Worm (Caenorhabditis elegans) whole organism, young adult: ENCODE data around the gene srj-26.

Experiments used
- B0019.2 ChIP-seq: fragments of 200-800 bp; sonication (Bioruptor generic); conservative IDR thresholded peaks from 2 replicates; pipeline ENCODE4 v1.3.6; 2022; ENCODE audit warnings: missing genetic modification reagents, missing genetic modification characterization, missing compliant biosample characterization
- B0035.1 ChIP-seq: sonication (generic microtip); optimal IDR thresholded peaks from 2 replicates; lab custom pipeline; 2016; ENCODE audit warnings: missing genetic modification characterization, mild to moderate bottlenecking, missing compliant biosample characterization, missing genotype, missing genetic modification reagents
- C06A6.2 ChIP-seq: fragments of 200-800 bp; sonication (Bioruptor generic); conservative IDR thresholded peaks from 2 replicates; pipeline ENCODE4 v1.3.6; 2022; ENCODE audit warnings: missing genetic modification characterization, missing compliant biosample characterization
- C17E4.6 ChIP-seq: fragments of 200-800 bp; sonication (Bioruptor generic); IDR thresholded peaks from 2 replicates; pipeline ENCODE4 v1.3.6; 2022; ENCODE audit warnings: missing genetic modification reagents, missing genetic modification characterization, missing compliant biosample characterization
- F33H1.4 ChIP-seq: fragments of 200-800 bp; sonication (Bioruptor generic); IDR thresholded peaks from 2 replicates; pipeline ENCODE4 v1.3.6; 2022; ENCODE audit warnings: missing genetic modification reagents, missing genetic modification characterization, missing compliant biosample characterization
- F39B2.1 ChIP-seq: fragments of 200-800 bp; sonication (Bioruptor generic); IDR thresholded peaks from 2 replicates; pipeline ENCODE4 v1.3.6; 2022; ENCODE audit warnings: missing genetic modification reagents, missing genetic modification characterization, missing compliant biosample characterization
- F49E8.2 ChIP-seq: sonication (generic microtip); optimal IDR thresholded peaks from 3 replicates; lab custom pipeline; 2017; ENCODE audit warnings: missing genetic modification characterization, mild to moderate bottlenecking, missing compliant biosample characterization, antibody characterized with exemption, moderate library complexity; ENCODE audit not compliant: insufficient read depth
- F52B5.7 ChIP-seq: sonication (generic microtip); optimal IDR thresholded peaks from 2 replicates; lab custom pipeline; 2016; ENCODE audit warnings: mild to moderate bottlenecking, missing genetic modification characterization, missing compliant biosample characterization
- F57A8.1 ChIP-seq: fragments of 200-800 bp; sonication (Bioruptor generic); optimal IDR thresholded peaks from 2 replicates; lab custom pipeline; 2018; ENCODE audit warnings: mild to moderate bottlenecking, missing genetic modification characterization, moderate library complexity, missing compliant biosample characterization
- K11D2.4 ChIP-seq: fragments of 200-800 bp; sonication (Bioruptor generic); IDR thresholded peaks from 2 replicates; pipeline ENCODE4 v1.3.6; 2022; ENCODE audit warnings: missing genetic modification reagents, missing genetic modification characterization, missing compliant biosample characterization
- T07F8.4 ChIP-seq: sonication (generic microtip); optimal IDR thresholded peaks from 2 replicates; lab custom pipeline; 2016; ENCODE audit warnings: mild to moderate bottlenecking, missing genetic modification characterization, moderate library complexity, missing compliant biosample characterization
- Y95B8A.8 ChIP-seq: fragments of 200-800 bp; sonication (Bioruptor generic); IDR thresholded peaks from 2 replicates; pipeline ENCODE4 v1.3.6; 2022; ENCODE audit warnings: missing genetic modification reagents, missing genetic modification characterization, missing compliant biosample characterization
- ZK185.1 ChIP-seq: sonication (generic microtip); optimal IDR thresholded peaks from 2 replicates; lab custom pipeline; 2016; ENCODE audit warnings: mild to moderate bottlenecking, missing genetic modification characterization, missing compliant biosample characterization; ENCODE audit not compliant: poor library complexity, severe bottlenecking
- attf-3 ChIP-seq: fragments of 200-800 bp; sonication (Bioruptor generic); conservative IDR thresholded peaks from 2 replicates; pipeline ENCODE4 v1.3.6; 2022; ENCODE audit warnings: missing genetic modification reagents, missing genetic modification characterization, missing compliant biosample characterization
- attf-6 ChIP-seq: fragments of 200-800 bp; sonication (Bioruptor generic); IDR thresholded peaks from 2 replicates; pipeline ENCODE4 v1.3.6; 2022; ENCODE audit warnings: missing genetic modification reagents, missing genetic modification characterization, missing compliant biosample characterization
- cebp-1 ChIP-seq, 2 experiments: fragments of 200-800 bp in 1 of 2; sonication (Bioruptor generic) in 1 of 2; sonication (generic microtip) in 1 of 2; IDR thresholded peaks in 1 of 2; optimal IDR thresholded peaks in 1 of 2; 2 replicates each; pipeline versions ENCODE4 v1.3.6 to Lab custom; 2017 to 2022; ENCODE audit warnings: missing compliant biosample characterization in 2 of 2, missing genetic modification characterization in 2 of 2, mild to moderate bottlenecking in 1 of 2, missing genetic modification reagents in 1 of 2, moderate library complexity in 1 of 2
- cebp-2 ChIP-seq: fragments of 200-800 bp; sonication (Bioruptor generic); IDR thresholded peaks from 2 replicates; pipeline ENCODE4 v1.3.6; 2022; ENCODE audit warnings: missing genetic modification characterization, missing compliant biosample characterization
- ceh-100 ChIP-seq: fragments of 200-800 bp; sonication (Bioruptor generic); IDR thresholded peaks from 2 replicates; pipeline ENCODE4 v1.3.6; 2022; ENCODE audit warnings: missing genetic modification reagents, missing genetic modification characterization, missing compliant biosample characterization
- ceh-27 ChIP-seq: fragments of 200-800 bp; sonication (Bioruptor generic); optimal IDR thresholded peaks from 2 replicates; lab custom pipeline; 2018; ENCODE audit warnings: mild to moderate bottlenecking, missing genetic modification characterization, moderate library complexity, missing compliant biosample characterization
- ceh-58 ChIP-seq: fragments of 200-800 bp; sonication (Bioruptor generic); IDR thresholded peaks from 2 replicates; pipeline ENCODE4 v1.3.6; 2022; ENCODE audit warnings: missing genetic modification characterization, missing compliant biosample characterization
- dpl-1 ChIP-seq: fragments of 150-350 bp; optimal IDR thresholded peaks from 2 replicates; lab custom pipeline; 2014; ENCODE audit warnings: missing biosample characterization, missing genetic modification reagents, missing genetic modification characterization
- egl-18 ChIP-seq: fragments of 200-800 bp; sonication (Bioruptor generic); IDR thresholded peaks from 2 replicates; pipeline ENCODE4 v1.3.6; 2022; ENCODE audit warnings: missing genetic modification reagents, missing genetic modification characterization, missing compliant biosample characterization
- egl-44 ChIP-seq: fragments of 200-800 bp; sonication (Bioruptor generic); IDR thresholded peaks from 2 replicates; pipeline ENCODE4 v1.3.6; 2022; ENCODE audit warnings: missing genetic modification reagents, missing genetic modification characterization, missing compliant biosample characterization
- hlh-26 ChIP-seq: fragments of 200-800 bp; sonication (Bioruptor generic); conservative IDR thresholded peaks from 2 replicates; pipeline ENCODE4 v1.3.6; 2022; ENCODE audit warnings: missing genetic modification reagents, missing genetic modification characterization, missing compliant biosample characterization
- hsf-1 ChIP-seq: fragments of 200-800 bp; sonication (Bioruptor generic); IDR thresholded peaks from 2 replicates; pipeline ENCODE4 v1.3.6; 2022; ENCODE audit warnings: missing genetic modification reagents, missing genetic modification characterization, missing compliant biosample characterization
- lir-1 ChIP-seq: fragments of 200-800 bp; sonication (Bioruptor generic); conservative IDR thresholded peaks from 2 replicates; pipeline ENCODE4 v1.3.6; 2022; ENCODE audit warnings: missing genetic modification reagents, missing genetic modification characterization, missing compliant biosample characterization
- madf-6 ChIP-seq: fragments of 200-800 bp; sonication (Bioruptor generic); IDR thresholded peaks from 2 replicates; pipeline ENCODE4 v1.3.6; 2022; ENCODE audit warnings: missing genetic modification reagents, missing genetic modification characterization, missing compliant biosample characterization
- mes-4 ChIP-seq: sonication (generic microtip); optimal IDR thresholded peaks from 2 replicates; lab custom pipeline; 2016; ENCODE audit warnings: missing genotype, missing genetic modification characterization, missing compliant biosample characterization
- nfyb-1 ChIP-seq: fragments of 200-800 bp; sonication (Bioruptor generic); IDR thresholded peaks from 2 replicates; pipeline ENCODE4 v1.3.6; 2022; ENCODE audit warnings: missing genetic modification reagents, missing genetic modification characterization, missing compliant biosample characterization
- nhr-80 ChIP-seq: sonication (generic microtip); optimal IDR thresholded peaks from 2 replicates; lab custom pipeline; 2016; ENCODE audit warnings: missing genetic modification characterization, missing compliant biosample characterization
- nhr-90 ChIP-seq: sonication (generic microtip); optimal IDR thresholded peaks from 2 replicates; lab custom pipeline; 2016; ENCODE audit warnings: missing genotype, mild to moderate bottlenecking, missing genetic modification characterization, missing compliant biosample characterization
- pha-4 ChIP-seq: fragments of 150-350 bp; sonication (generic microtip); optimal IDR thresholded peaks from 2 replicates; lab custom pipeline; 2014; ENCODE audit warnings: missing biosample characterization, missing genetic modification reagents, missing genetic modification characterization
- rcor-1 ChIP-seq: fragments of 200-800 bp; sonication (Bioruptor generic); IDR thresholded peaks from 2 replicates; pipeline ENCODE4 v1.3.6; 2022; ENCODE audit warnings: missing genetic modification reagents, missing genetic modification characterization, missing compliant biosample characterization
- rpc-1 ChIP-seq, 2 experiments: fragments of 150-350 bp in 1 of 2; sonication (generic microtip) in 1 of 2; optimal IDR thresholded peaks; 2 replicates each; lab custom pipeline; 2014 to 2018; ENCODE audit warnings: missing biosample characterization in 1 of 2, missing genetic modification characterization in 1 of 2, missing genetic modification reagents in 1 of 2, missing genotype in 1 of 2
- sdz-38 ChIP-seq: sonication (generic microtip); optimal IDR thresholded peaks from 2 replicates; lab custom pipeline; 2016; ENCODE audit warnings: missing genotype, missing genetic modification characterization, missing compliant biosample characterization
- sea-2 ChIP-seq: fragments of 200-800 bp; sonication (Bioruptor generic); IDR thresholded peaks from 2 replicates; pipeline ENCODE4 v1.3.6; 2022; ENCODE audit warnings: missing genetic modification characterization, missing compliant biosample characterization
- snpc-1.3 ChIP-seq: sonication (generic microtip); optimal IDR thresholded peaks from 2 replicates; lab custom pipeline; 2017; ENCODE audit warnings: missing genetic modification characterization, mild to moderate bottlenecking, missing compliant biosample characterization, antibody characterized with exemption, moderate library complexity, missing genotype, missing genetic modification reagents; ENCODE audit not compliant: insufficient read depth
- snpc-3.4 ChIP-seq: sonication (generic microtip); optimal IDR thresholded peaks from 2 replicates; lab custom pipeline; 2017; ENCODE audit warnings: missing genetic modification characterization, mild to moderate bottlenecking, missing compliant biosample characterization, antibody characterized with exemption, moderate library complexity, missing genotype, missing genetic modification reagents
- snpc-4 ChIP-seq, 5 experiments: fragments of 150-350 bp in 1 of 5; sonication (generic microtip) in 4 of 5; optimal IDR thresholded peaks; 2 replicates each; lab custom pipeline; 2014 to 2018; ENCODE audit warnings: missing genetic modification characterization in 5 of 5, missing biosample characterization in 3 of 5, antibody characterized with exemption in 2 of 5, mild to moderate bottlenecking in 2 of 5, missing compliant biosample characterization in 2 of 5, missing genotype in 2 of 5, moderate library complexity in 2 of 5, missing genetic modification reagents in 1 of 5
- somi-1 ChIP-seq: fragments of 200-800 bp; sonication (Bioruptor generic); optimal IDR thresholded peaks from 2 replicates; lab custom pipeline; 2018; ENCODE audit warnings: mild to moderate bottlenecking, missing genetic modification characterization, missing compliant biosample characterization
- tbp1 ChIP-seq: fragments of 200-800 bp; sonication (Bioruptor generic); optimal IDR thresholded peaks from 2 replicates; lab custom pipeline; 2018; ENCODE audit warnings: mild to moderate bottlenecking, missing genetic modification characterization, missing compliant biosample characterization
- unc-62 ChIP-seq: fragments of 150-350 bp; optimal IDR thresholded peaks from 2 replicates; lab custom pipeline; 2014; ENCODE audit warnings: missing biosample characterization, missing genetic modification reagents, missing genetic modification characterization
- zfh-2 ChIP-seq: fragments of 200-800 bp; sonication (Bioruptor generic); conservative IDR thresholded peaks from 2 replicates; pipeline ENCODE4 v1.3.6; 2022; ENCODE audit warnings: missing genetic modification reagents, missing genetic modification characterization, missing compliant biosample characterization
- zim-3 ChIP-seq: sonication (generic microtip); optimal IDR thresholded peaks from 2 replicates; lab custom pipeline; 2017; ENCODE audit warnings: mild to moderate bottlenecking, missing genetic modification characterization, moderate library complexity, missing compliant biosample characterization
- ztf-26 ChIP-seq: sonication (generic microtip); optimal IDR thresholded peaks from 2 replicates; lab custom pipeline; 2017; ENCODE audit warnings: missing genetic modification characterization, missing compliant biosample characterization
- ztf-28 ChIP-seq: fragments of 200-800 bp; sonication (Bioruptor generic); IDR thresholded peaks from 2 replicates; pipeline ENCODE4 v1.3.6; 2022; ENCODE audit warnings: missing genetic modification reagents, missing genetic modification characterization, missing compliant biosample characterization
- ztf-6 ChIP-seq: fragments of 200-800 bp; sonication (Bioruptor generic); IDR thresholded peaks from 2 replicates; pipeline ENCODE4 v1.3.6; 2022; ENCODE audit warnings: missing genetic modification reagents, missing genetic modification characterization, missing compliant biosample characterization

Gene srj-26

DNA sequence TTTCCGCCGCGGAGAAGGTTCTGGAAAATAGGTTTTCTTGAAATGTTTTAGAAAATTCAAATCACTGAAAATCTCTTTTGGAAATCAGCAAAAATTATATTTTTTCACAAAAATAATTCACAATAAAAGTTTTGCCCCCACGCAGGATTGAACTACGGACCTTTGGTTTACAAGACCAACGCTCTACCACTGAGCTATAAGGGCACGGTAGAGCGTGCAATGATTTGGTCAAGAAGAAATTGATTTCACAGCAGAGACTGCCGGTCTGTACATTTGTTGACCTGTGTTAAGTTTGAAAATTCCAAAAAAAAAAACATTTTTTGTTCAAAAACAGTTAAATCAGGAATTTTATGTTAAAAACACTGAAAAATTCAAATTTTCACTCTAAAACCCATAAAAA is 8.5 kb upstream of the srj-26 start (continued):
- TF ChIP-seq Y95B8A.8 (no peak), rpc-1 (optimal IDR thresholded peaks at IDR 0.05; lab: Kevin White, UChicago) (peak; percentile 82), rpc-1 (tag; optimal IDR thresholded peaks at IDR 0.05; lab: Kevin White, UChicago) (peak; percentile 94), pha-4 (tag; lab: Kevin White, UChicago) (no peak), ceh-27 (GFP tag; lab: Kevin White, UChicago) (no peak), madf-6 (GFP tag; lab: Robert Waterston, UW) (peak; percentile 60; the same call in 1 of the 2 replicates), cebp-2 (GFP tag; lab: Robert Waterston, UW) (no peak), K11D2.4 (GFP tag; lab: Robert Waterston, UW) (no peak), egl-44 (GFP tag; lab: Robert Waterston, UW) (no peak), lir-1 (no peak), nhr-80 (tag; lab: Kevin White, UChicago) (peak; percentile 2), zfh-2 (GFP tag; lab: Robert Waterston, UW) (no peak), F57A8.1 (GFP tag; lab: Kevin White, UChicago) (no peak), ceh-100 (GFP tag; lab: Robert Waterston, UW) (no peak), F49E8.2 (peak; percentile 50), C17E4.6 (GFP tag; lab: Robert Waterston, UW) (peak; percentile 54; the same call in 1 of the 2 replicates), mes-4 (tag; lab: Kevin White, UChicago) (no peak), snpc-4 (GFP tag; optimal IDR thresholded peaks at IDR 0.05; lab: Kevin White, UChicago) (peak; percentile 60), snpc-4 (tag; optimal IDR thresholded peaks at IDR 0.05; lab: Kevin White, UChicago) (peak in 2 of 4 experiments; percentile 18 to 74), hsf-1 (GFP tag; lab: Robert Waterston, UW) (no peak), sdz-38 (tag; lab: Kevin White, UChicago) (no peak), ztf-6 (GFP tag; lab: Robert Waterston, UW) (no peak), hlh-26 (no peak), sea-2 (GFP tag; lab: Robert Waterston, UW) (no peak), attf-6 (no peak), ceh-58 (GFP tag; lab: Robert Waterston, UW) (no peak), F52B5.7 (tag; lab: Kevin White, UChicago) (no peak), F33H1.4 (no peak), egl-18 (GFP tag; lab: Robert Waterston, UW) (no peak), cebp-1 (GFP tag; IDR thresholded peaks at IDR 0.05; lab: Robert Waterston, UW) (no peak), cebp-1 (tag; optimal IDR thresholded peaks at IDR 0.05; lab: Kevin White, UChicago) (peak; percentile 47), dpl-1 (GFP tag; lab: Kevin White, UChicago) (no peak), tbp1 (GFP tag; lab: Kevin White, UChicago) (peak; percentile 92), rcor-1 (GFP tag; lab: Robert Waterston, UW) (peak; percentile 28; the same call in 1 of the 2 replicates), somi-1 (GFP tag; lab: Kevin White, UChicago) (no peak), nhr-90 (tag; lab: Kevin White, UChicago) (peak; percentile 52), ztf-26 (tag; lab: Kevin White, UChicago) (no peak), snpc-3.4 (tag; lab: Kevin White, UChicago) (peak; percentile 45), unc-62 (GFP tag; lab: Kevin White, UChicago) (no peak), ZK185.1 (no peak), B0035.1 (no peak), C06A6.2 (GFP tag; lab: Robert Waterston, UW) (no peak), snpc-1.3 (tag; lab: Kevin White, UChicago) (peak; percentile 79), ztf-28 (GFP tag; lab: Robert Waterston, UW) (no peak), T07F8.4 (tag; lab: Kevin White, UChicago) (peak; percentile 1), nfyb-1 (GFP tag; lab: Robert Waterston, UW) (no peak), F39B2.1 (GFP tag; lab: Robert Waterston, UW) (no peak), zim-3 (peak; percentile 43), attf-3 (0 out of 2 replicates have a peak, but pooled peaks have one; percentile 20), B0019.2 (no peak)
